Fruit fly (Drosophila melanogaster): Measurements from ENCODE around the gene CG18598.

DNA sequence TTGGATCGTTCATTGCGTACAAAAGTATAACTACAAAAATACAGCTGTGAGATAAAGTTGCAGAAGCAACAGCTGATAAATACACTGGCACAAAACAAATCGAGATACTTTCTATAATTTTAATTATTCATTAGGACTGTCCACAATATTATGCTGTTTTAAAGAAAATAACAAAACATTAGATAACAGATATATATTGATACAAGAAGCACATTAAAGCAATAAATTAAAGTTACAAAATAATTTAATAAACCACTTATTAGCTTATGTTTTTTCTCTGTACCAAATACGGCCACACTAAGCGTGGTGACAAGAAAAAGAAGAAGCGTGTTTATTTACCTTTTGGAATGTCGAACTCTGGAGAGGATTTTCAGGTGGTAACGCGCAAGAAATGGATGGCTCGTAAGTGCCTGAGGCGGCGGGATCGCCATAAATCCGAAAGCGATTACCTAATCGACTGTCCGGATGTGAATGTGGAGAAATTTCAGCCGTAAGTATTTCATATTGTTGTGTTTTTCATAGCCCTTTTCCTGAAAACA, 30.6 kb upstream of the CG18598 start, which contains the start of the genes CG7988 and CG7183:
- TF ChIP-seq Clk (GFP tag; optimal IDR thresholded peaks at IDR 0.05) (peak; percentile 85), toe (GFP tag; optimal IDR thresholded peaks at IDR 0.05) (peak; percentile 96), CG1620 (GFP tag; optimal IDR thresholded peaks at IDR 0.05) (peak; percentile 95), Hr96 (GFP tag; optimal IDR thresholded peaks at IDR 0.05) (peak; percentile 94), CG12768 (GFP tag; optimal IDR thresholded peaks at IDR 0.05) (peak; percentile 93), ovo (GFP tag; optimal IDR thresholded peaks at IDR 0.05) (peak; percentile 51), cic (GFP tag; optimal IDR thresholded peaks at IDR 0.05) (peak; percentile 71), tj (GFP tag; optimal IDR thresholded peaks at IDR 0.05) (peak; percentile 81), Crg-1 (GFP tag; optimal IDR thresholded peaks at IDR 0.05) (peak; percentile 93), Mnt (GFP tag; optimal IDR thresholded peaks at IDR 0.05) (peak; percentile 88), CG7045 (GFP tag; optimal IDR thresholded peaks at IDR 0.05) (peak; percentile 95), cnc (optimal IDR thresholded peaks at IDR 0.05) (no peak), bab1 (GFP tag; optimal IDR thresholded peaks at IDR 0.05) (peak; percentile 98), CG11617 (GFP tag; optimal IDR thresholded peaks at IDR 0.05) (peak; percentile 97)
